Worm (Caenorhabditis elegans) whole organism, midembryonic: ENCODE results near the gene C03B1.5.

Experiments
- cog-1 ChIP-seq: sonication (generic microtip); optimal IDR thresholded peaks from 2 replicates; lab custom pipeline; 2016; ENCODE audit warnings: missing genetic modification characterization, missing compliant biosample characterization
- flt-1 ChIP-seq: fragments of 200-800 bp; sonication (Bioruptor generic); IDR thresholded peaks from 2 replicates; pipeline ENCODE4 v1.3.6; 2022; ENCODE audit warnings: missing genetic modification characterization, missing compliant biosample characterization
- ref-1 ChIP-seq: fragments of 200-800 bp; sonication (Bioruptor generic); conservative IDR thresholded peaks from 2 replicates; pipeline ENCODE4 v1.3.6; 2022; ENCODE audit warnings: missing genetic modification reagents, missing genetic modification characterization, missing compliant biosample characterization

ce11 chrX:6320887-6321286, 34.5 kb upstream of the C03B1.5 start:
- TF ChIP-seq ref-1 (GFP tag; lab: Robert Waterston, UW) = no peak
- TF ChIP-seq cog-1 = no peak
- no peak for TF ChIP-seq flt-1 (GFP tag; lab: Robert Waterston, UW)
